Fruit fly (Drosophila melanogaster) whole organism, prepupa: ENCODE results near the gene dmrt99B.

ENCODE experiments used
- Blimp-1 ChIP-seq: fragments of 200-800 bp; sonication (Bioruptor generic); optimal IDR thresholded peaks from 3 replicates; lab custom pipeline; 2017; ENCODE audit warnings: missing biosample characterization, missing genetic modification characterization, mild to moderate bottlenecking, moderate library complexity, missing genetic modification reagents
- CG10669 ChIP-seq: fragments of 200-800 bp; sonication (Bioruptor generic); optimal IDR thresholded peaks from 3 replicates; lab custom pipeline; 2018; ENCODE audit warnings: missing biosample characterization, mild to moderate bottlenecking, missing genetic modification characterization, moderate library complexity
- CG11294 ChIP-seq: fragments of 200-800 bp; sonication (Bioruptor generic); IDR thresholded peaks from 2 replicates; pipeline ENCODE4 v1.3.6; 2022; ENCODE audit warnings: missing biosample characterization, missing genetic modification characterization
- CG11762 ChIP-seq: fragments of 200-800 bp; sonication (Bioruptor generic); optimal IDR thresholded peaks from 3 replicates; lab custom pipeline; 2016; ENCODE audit warnings: missing biosample characterization, missing genetic modification characterization; ENCODE audit not compliant: insufficient read depth
- CG15336 ChIP-seq: fragments of 200-800 bp; sonication (Bioruptor generic); IDR thresholded peaks from 2 replicates; pipeline ENCODE4 v1.3.6; 2022; ENCODE audit warnings: missing biosample characterization, missing genetic modification characterization
- CG32006 ChIP-seq: fragments of 200-800 bp; sonication (Bioruptor generic); optimal IDR thresholded peaks from 3 replicates; lab custom pipeline; 2017; ENCODE audit warnings: missing biosample characterization, mild to moderate bottlenecking, missing genetic modification characterization
- CG34406 ChIP-seq: fragments of 200-800 bp; sonication (Bioruptor generic); optimal IDR thresholded peaks from 3 replicates; lab custom pipeline; 2016; ENCODE audit warnings: missing biosample characterization, missing genetic modification characterization
- CG3919 ChIP-seq: fragments of 200-800 bp; sonication (Bioruptor generic); optimal IDR thresholded peaks from 3 replicates; lab custom pipeline; 2016; ENCODE audit warnings: missing biosample characterization, missing genetic modification characterization
- CG6808 ChIP-seq: fragments of 200-800 bp; sonication (Bioruptor generic); optimal IDR thresholded peaks from 3 replicates; lab custom pipeline; 2017; ENCODE audit warnings: missing biosample characterization, missing genetic modification characterization, mild to moderate bottlenecking, moderate library complexity, missing genetic modification reagents
- CG6854 ChIP-seq: fragments of 200-800 bp; sonication (Bioruptor generic); optimal IDR thresholded peaks from 2 replicates; lab custom pipeline; 2017; ENCODE audit warnings: missing biosample characterization, mild to moderate bottlenecking, missing genetic modification characterization
- CG8119 ChIP-seq: fragments of 200-800 bp; sonication (Bioruptor generic); IDR thresholded peaks from 3 replicates; pipeline ENCODE4 v1.3.6; 2022; ENCODE audit warnings: missing biosample characterization, missing genetic modification characterization
- CG8632 ChIP-seq: fragments of 200-800 bp; sonication (Bioruptor generic); optimal IDR thresholded peaks from 3 replicates; lab custom pipeline; 2016; ENCODE audit warnings: missing biosample characterization, missing genetic modification characterization
- Eip75B ChIP-seq: fragments of 200-800 bp; sonication (Bioruptor generic); optimal IDR thresholded peaks from 3 replicates; lab custom pipeline; 2016; ENCODE audit warnings: missing biosample characterization, missing genetic modification characterization
- Eip78C ChIP-seq: fragments of 200-800 bp; sonication (Bioruptor generic); peaks from one replicate; lab custom pipeline; 2016; ENCODE audit warnings: missing biosample characterization, missing genetic modification characterization
- Ets21C ChIP-seq: fragments of 200-800 bp; sonication (Bioruptor generic); optimal IDR thresholded peaks from 3 replicates; lab custom pipeline; 2016; ENCODE audit warnings: missing biosample characterization, missing genetic modification characterization
- Hr39 ChIP-seq: fragments of 200-800 bp; sonication (Bioruptor generic); optimal IDR thresholded peaks from 2 replicates; lab custom pipeline; 2016; ENCODE audit warnings: missing biosample characterization, missing genetic modification characterization
- Hr4 ChIP-seq: fragments of 200-800 bp; sonication (Bioruptor generic); optimal IDR thresholded peaks from 3 replicates; lab custom pipeline; 2016; ENCODE audit warnings: missing biosample characterization, missing genetic modification characterization
- Lpt ChIP-seq: fragments of 200-800 bp; sonication (Bioruptor generic); optimal IDR thresholded peaks from 3 replicates; lab custom pipeline; 2016; ENCODE audit warnings: missing biosample characterization, missing genetic modification characterization
- Met ChIP-seq: fragments of 200-800 bp; sonication (Bioruptor generic); optimal IDR thresholded peaks from 3 replicates; lab custom pipeline; 2016; ENCODE audit warnings: missing biosample characterization, missing genetic modification characterization
- Sox102F ChIP-seq: fragments of 200-800 bp; sonication (Bioruptor generic); optimal IDR thresholded peaks from 2 replicates; lab custom pipeline; 2016; ENCODE audit warnings: missing biosample characterization, mild to moderate bottlenecking, missing genetic modification characterization
- achi ChIP-seq: fragments of 200-800 bp; sonication (Bioruptor generic); optimal IDR thresholded peaks from 3 replicates; lab custom pipeline; 2016; ENCODE audit warnings: missing biosample characterization, missing genetic modification characterization
- acj6 ChIP-seq: fragments of 200-800 bp; sonication (Bioruptor generic); optimal IDR thresholded peaks from 3 replicates; lab custom pipeline; 2016; ENCODE audit warnings: missing biosample characterization, missing genetic modification characterization
- cyc ChIP-seq: fragments of 200-800 bp; sonication (Bioruptor generic); optimal IDR thresholded peaks from 3 replicates; lab custom pipeline; 2016; ENCODE audit warnings: missing biosample characterization, missing genetic modification characterization
- dac ChIP-seq: fragments of 200-800 bp; sonication (Bioruptor generic); optimal IDR thresholded peaks from 2 replicates; lab custom pipeline; 2017; ENCODE audit warnings: missing biosample characterization, mild to moderate bottlenecking, missing genetic modification characterization
- eg ChIP-seq: fragments of 200-800 bp; sonication (Bioruptor generic); IDR thresholded peaks from 3 replicates; pipeline ENCODE4 v1.3.6; 2022; ENCODE audit warnings: missing biosample characterization, missing genetic modification characterization
- fd59A ChIP-seq: fragments of 200-800 bp; sonication (Bioruptor generic); optimal IDR thresholded peaks from 2 replicates; lab custom pipeline; 2017; ENCODE audit warnings: missing biosample characterization, mild to moderate bottlenecking, missing genetic modification characterization, missing genetic modification reagents
- fkh ChIP-seq: fragments of 200-800 bp; sonication (Bioruptor generic); optimal IDR thresholded peaks from 3 replicates; lab custom pipeline; 2017; ENCODE audit warnings: missing biosample characterization, mild to moderate bottlenecking, missing genetic modification characterization, moderate library complexity
- lz ChIP-seq: fragments of 200-800 bp; sonication (Bioruptor generic); optimal IDR thresholded peaks from 3 replicates; lab custom pipeline; 2016; ENCODE audit warnings: missing biosample characterization, missing genetic modification characterization
- net ChIP-seq: fragments of 200-800 bp; sonication (Bioruptor generic); optimal IDR thresholded peaks from 3 replicates; lab custom pipeline; 2016; ENCODE audit warnings: missing biosample characterization, missing genetic modification characterization
- salr ChIP-seq, 2 experiments: fragments of 200-800 bp; sonication (Bioruptor generic); optimal IDR thresholded peaks; 3 replicates each; lab custom pipeline; 2016 to 2018; ENCODE audit warnings: missing biosample characterization in 2 of 2, missing genetic modification characterization in 2 of 2, mild to moderate bottlenecking in 1 of 2
- ss ChIP-seq, 2 experiments: fragments of 200-800 bp; sonication (Bioruptor generic); optimal IDR thresholded peaks; 2 replicates in 1 of 2; 3 replicates in 1 of 2; lab custom pipeline; 2017 to 2018; ENCODE audit warnings: mild to moderate bottlenecking in 2 of 2, missing biosample characterization in 2 of 2, missing genetic modification characterization in 2 of 2, moderate library complexity in 1 of 2
- topi ChIP-seq: fragments of 200-800 bp; sonication (Bioruptor generic); optimal IDR thresholded peaks from 3 replicates; lab custom pipeline; 2016; ENCODE audit warnings: missing biosample characterization, missing genetic modification characterization

Gene dmrt99B

dm6 chr3R:29696359-29696758 lies 4.0 kb downstream of the dmrt99B start:
- TF ChIP-seq Hr39 (GFP tag; lab: Kevin White, UChicago): peak; percentile 8
- no peak for TF ChIP-seq Eip75B

dm6 chr3R:29697841-29698240 lies 5.5 kb downstream of the dmrt99B start:
- TF ChIP-seq net (no peak), CG32006 (no peak), Sox102F (GFP tag; lab: Kevin White, UChicago) (no peak), Lpt (GFP tag; lab: Kevin White, UChicago) (no peak), Blimp-1 (GFP tag; lab: Kevin White, UChicago) (no peak), dac (GFP tag; lab: Kevin White, UChicago) (no peak), achi (GFP tag; lab: Kevin White, UChicago) (no peak)

DNA sequence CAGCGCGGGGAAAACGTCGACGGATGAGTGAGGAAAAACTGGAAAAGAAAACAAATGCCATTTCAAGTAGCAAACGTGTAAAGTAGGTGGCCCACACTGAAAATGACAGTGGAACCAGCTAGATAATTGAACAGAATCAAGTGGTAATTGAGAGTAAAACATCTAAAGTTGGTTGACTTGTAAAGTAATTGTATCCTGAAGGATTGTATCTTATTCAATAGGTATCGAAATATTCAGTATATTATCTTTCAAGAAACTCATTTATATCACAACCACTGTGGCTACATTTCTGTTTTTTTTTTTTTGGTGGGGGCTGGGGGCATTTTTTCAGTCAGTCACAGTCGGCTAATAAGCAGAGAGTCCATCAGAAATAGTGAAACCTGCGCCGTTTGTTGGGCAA lies 6.8 kb downstream of the dmrt99B start:
- TF ChIP-seq Eip78C (GFP tag; lab: Kevin White, UChicago) (peak; percentile 15), CG32006 (peak; percentile 26), CG15336 (GFP tag; lab: Robert Waterston, UW) (peak; percentile 47; the same call in 1 of the 2 replicates), topi (GFP tag; lab: Kevin White, UChicago) (no peak), achi (GFP tag; lab: Kevin White, UChicago) (no peak), Ets21C (GFP tag; lab: Kevin White, UChicago) (no peak), Hr4 (GFP tag; lab: Kevin White, UChicago) (peak; percentile 12), CG11294 (GFP tag; lab: Robert Waterston, UW) (no peak), CG8119 (GFP tag; lab: Robert Waterston, UW) (peak; percentile 42; the same call in 1 of the 3 replicates), eg (GFP tag; lab: Robert Waterston, UW) (peak; percentile 68; the same call in 2 of the 3 replicates)

DNA sequence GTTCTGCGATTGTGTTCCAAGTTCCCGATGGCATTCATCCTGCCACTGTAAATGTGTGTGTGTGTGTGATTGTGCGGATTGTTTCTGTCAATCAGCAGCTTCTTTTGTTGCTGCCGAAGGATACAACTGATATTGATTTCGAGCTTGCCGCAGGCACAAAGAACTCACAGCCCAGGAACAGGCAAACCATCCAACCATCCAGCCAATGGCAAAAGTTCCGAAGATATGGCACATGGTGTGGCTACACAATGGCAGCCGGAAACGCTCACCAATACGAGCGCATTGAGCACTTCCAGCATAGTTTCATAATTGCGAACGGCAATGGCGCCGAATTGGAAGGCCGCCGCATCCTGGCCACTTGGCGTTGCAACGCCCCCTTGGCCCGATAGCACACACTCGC lies 9.3 kb downstream of the dmrt99B start:
- no peak for TF ChIP-seq ss (GFP tag; optimal IDR thresholded peaks at IDR 0.05; lab: Kevin White, UChicago)
- TF ChIP-seq CG10669 (GFP tag; lab: Kevin White, UChicago): no peak
- no peak for TF ChIP-seq cyc (GFP tag; lab: Kevin White, UChicago)
- no peak for TF ChIP-seq acj6 (GFP tag; lab: Kevin White, UChicago)
- no peak for TF ChIP-seq CG6808 (GFP tag; lab: Kevin White, UChicago)

dm6 chr3R:29704557-29704956 lies 12.2 kb downstream of the dmrt99B start:
- TF ChIP-seq topi (GFP tag; lab: Kevin White, UChicago) (peak; percentile 29), lz (peak; percentile 27), acj6 (GFP tag; lab: Kevin White, UChicago) (no peak), fkh (GFP tag; lab: Kevin White, UChicago) (no peak), CG10669 (GFP tag; lab: Kevin White, UChicago) (no peak), CG8119 (GFP tag; lab: Robert Waterston, UW) (no peak), fd59A (GFP tag; lab: Kevin White, UChicago) (no peak), salr (GFP tag; optimal IDR thresholded peaks at IDR 0.05; lab: Kevin White, UChicago) (no peak), CG34406 (GFP tag; lab: Kevin White, UChicago) (no peak), CG11762 (GFP tag; lab: Kevin White, UChicago) (no peak), CG6854 (no peak), Met (GFP tag; lab: Kevin White, UChicago) (peak; percentile 40), Hr4 (GFP tag; lab: Kevin White, UChicago) (no peak), CG3919 (GFP tag; lab: Kevin White, UChicago) (peak; percentile 9), Ets21C (GFP tag; lab: Kevin White, UChicago) (no peak), cyc (GFP tag; lab: Kevin White, UChicago) (peak; percentile 45), eg (GFP tag; lab: Robert Waterston, UW) (no peak), CG8632 (GFP tag; lab: Kevin White, UChicago) (no peak)
